Worm (Caenorhabditis elegans) whole organism, young adult: ENCODE results near the gene fbxb-96.

Source experiments
- B0019.2 ChIP-seq: fragments of 200-800 bp; sonication (Bioruptor generic); conservative IDR thresholded peaks from 2 replicates; pipeline ENCODE4 v1.3.6; 2022; ENCODE audit warnings: missing genetic modification reagents, missing genetic modification characterization, missing compliant biosample characterization
- B0336.3 ChIP-seq: fragments of 200-800 bp; sonication (Bioruptor generic); IDR thresholded peaks from 2 replicates; pipeline ENCODE4 v1.3.6; 2022; ENCODE audit warnings: missing genetic modification characterization, missing compliant biosample characterization
- C17E4.6 ChIP-seq: fragments of 200-800 bp; sonication (Bioruptor generic); IDR thresholded peaks from 2 replicates; pipeline ENCODE4 v1.3.6; 2022; ENCODE audit warnings: missing genetic modification reagents, missing genetic modification characterization, missing compliant biosample characterization
- F22D6.2 ChIP-seq: sonication (generic microtip); optimal IDR thresholded peaks from 2 replicates; lab custom pipeline; 2016; ENCODE audit warnings: mild to moderate bottlenecking, missing genetic modification characterization, missing compliant biosample characterization
- F37B4.10 ChIP-seq: fragments of 200-800 bp; sonication (Bioruptor generic); IDR thresholded peaks from 2 replicates; pipeline ENCODE4 v1.3.6; 2022; ENCODE audit warnings: missing genetic modification characterization, missing compliant biosample characterization
- F57C9.4 ChIP-seq: sonication (generic microtip); optimal IDR thresholded peaks from 2 replicates; lab custom pipeline; 2017; ENCODE audit warnings: mild to moderate bottlenecking, missing genetic modification characterization, missing compliant biosample characterization
- K11D2.4 ChIP-seq: fragments of 200-800 bp; sonication (Bioruptor generic); IDR thresholded peaks from 2 replicates; pipeline ENCODE4 v1.3.6; 2022; ENCODE audit warnings: missing genetic modification reagents, missing genetic modification characterization, missing compliant biosample characterization
- K12H6.12 ChIP-seq: fragments of 200-800 bp; sonication (Bioruptor generic); optimal IDR thresholded peaks from 2 replicates; lab custom pipeline; 2018; ENCODE audit warnings: mild to moderate bottlenecking, missing genetic modification characterization, missing compliant biosample characterization
- T07F8.4 ChIP-seq: sonication (generic microtip); optimal IDR thresholded peaks from 2 replicates; lab custom pipeline; 2016; ENCODE audit warnings: mild to moderate bottlenecking, missing genetic modification characterization, moderate library complexity, missing compliant biosample characterization
- Y67H2A.10 ChIP-seq: fragments of 200-800 bp; sonication (Bioruptor generic); conservative IDR thresholded peaks from 2 replicates; pipeline ENCODE4 v1.3.6; 2022; ENCODE audit warnings: missing genetic modification reagents, missing genetic modification characterization, missing compliant biosample characterization
- atf-7 ChIP-seq: sonication (generic microtip); optimal IDR thresholded peaks from 2 replicates; lab custom pipeline; 2017; ENCODE audit warnings: mild to moderate bottlenecking, missing genetic modification characterization, missing compliant biosample characterization
- attf-3 ChIP-seq: fragments of 200-800 bp; sonication (Bioruptor generic); conservative IDR thresholded peaks from 2 replicates; pipeline ENCODE4 v1.3.6; 2022; ENCODE audit warnings: missing genetic modification reagents, missing genetic modification characterization, missing compliant biosample characterization
- attf-6 ChIP-seq: fragments of 200-800 bp; sonication (Bioruptor generic); IDR thresholded peaks from 2 replicates; pipeline ENCODE4 v1.3.6; 2022; ENCODE audit warnings: missing genetic modification reagents, missing genetic modification characterization, missing compliant biosample characterization
- bed-2 ChIP-seq: fragments of 200-800 bp; sonication (Bioruptor generic); IDR thresholded peaks from 2 replicates; pipeline ENCODE4 v1.3.6; 2022; ENCODE audit warnings: missing genetic modification reagents, missing genetic modification characterization, missing compliant biosample characterization
- cebp-1 ChIP-seq, 2 experiments: fragments of 200-800 bp in 1 of 2; sonication (Bioruptor generic) in 1 of 2; sonication (generic microtip) in 1 of 2; IDR thresholded peaks in 1 of 2; optimal IDR thresholded peaks in 1 of 2; 2 replicates each; pipeline versions ENCODE4 v1.3.6 to Lab custom; 2017 to 2022; ENCODE audit warnings: missing compliant biosample characterization in 2 of 2, missing genetic modification characterization in 2 of 2, mild to moderate bottlenecking in 1 of 2, missing genetic modification reagents in 1 of 2, moderate library complexity in 1 of 2
- ceh-100 ChIP-seq: fragments of 200-800 bp; sonication (Bioruptor generic); IDR thresholded peaks from 2 replicates; pipeline ENCODE4 v1.3.6; 2022; ENCODE audit warnings: missing genetic modification reagents, missing genetic modification characterization, missing compliant biosample characterization
- dpl-1 ChIP-seq: fragments of 150-350 bp; optimal IDR thresholded peaks from 2 replicates; lab custom pipeline; 2014; ENCODE audit warnings: missing biosample characterization, missing genetic modification reagents, missing genetic modification characterization
- egl-18 ChIP-seq: fragments of 200-800 bp; sonication (Bioruptor generic); IDR thresholded peaks from 2 replicates; pipeline ENCODE4 v1.3.6; 2022; ENCODE audit warnings: missing genetic modification reagents, missing genetic modification characterization, missing compliant biosample characterization
- egl-44 ChIP-seq: fragments of 200-800 bp; sonication (Bioruptor generic); IDR thresholded peaks from 2 replicates; pipeline ENCODE4 v1.3.6; 2022; ENCODE audit warnings: missing genetic modification reagents, missing genetic modification characterization, missing compliant biosample characterization
- ekl-4 ChIP-seq: fragments of 200-800 bp; sonication (Bioruptor generic); IDR thresholded peaks from 2 replicates; pipeline ENCODE4 v1.3.6; 2022; ENCODE audit warnings: missing genetic modification reagents, missing genetic modification characterization, missing compliant biosample characterization
- him-1 ChIP-seq: sonication (generic microtip); optimal IDR thresholded peaks from 2 replicates; lab custom pipeline; 2016; ENCODE audit warnings: missing genotype, missing genetic modification reagents, missing genetic modification characterization, missing compliant biosample characterization
- hlh-12 ChIP-seq: sonication (generic microtip); optimal IDR thresholded peaks from 2 replicates; lab custom pipeline; 2016; ENCODE audit warnings: missing genetic modification characterization, missing compliant biosample characterization
- hmg-1.2 ChIP-seq: fragments of 200-800 bp; sonication (Bioruptor generic); IDR thresholded peaks from 2 replicates; pipeline ENCODE4 v1.3.6; 2022; ENCODE audit warnings: missing genetic modification reagents, missing genetic modification characterization, missing compliant biosample characterization
- lin-40 ChIP-seq: sonication (generic microtip); optimal IDR thresholded peaks from 2 replicates; lab custom pipeline; 2016; ENCODE audit warnings: missing genetic modification characterization, mild to moderate bottlenecking, missing compliant biosample characterization, missing genotype, missing genetic modification reagents
- lin-54 ChIP-seq: fragments of 200-800 bp; sonication (Bioruptor generic); optimal IDR thresholded peaks from 2 replicates; lab custom pipeline; 2018; ENCODE audit warnings: mild to moderate bottlenecking, missing genetic modification characterization, missing compliant biosample characterization
- madf-10 ChIP-seq: sonication (generic microtip); optimal IDR thresholded peaks from 2 replicates; lab custom pipeline; 2016; ENCODE audit warnings: mild to moderate bottlenecking, missing genetic modification characterization, missing compliant biosample characterization
- mes-4 ChIP-seq: sonication (generic microtip); optimal IDR thresholded peaks from 2 replicates; lab custom pipeline; 2016; ENCODE audit warnings: missing genotype, missing genetic modification characterization, missing compliant biosample characterization
- mxl-1 ChIP-seq: sonication (generic microtip); optimal IDR thresholded peaks from 2 replicates; lab custom pipeline; 2016; ENCODE audit warnings: missing genetic modification characterization, missing compliant biosample characterization
- nfya-1 ChIP-seq: sonication (generic microtip); optimal IDR thresholded peaks from 2 replicates; lab custom pipeline; 2017; ENCODE audit warnings: antibody characterized with exemption, missing compliant biosample characterization, missing genetic modification characterization, borderline replicate concordance; ENCODE audit not compliant: insufficient read depth
- nfya-2 ChIP-seq: fragments of 200-800 bp; sonication (Bioruptor generic); IDR thresholded peaks from 2 replicates; pipeline ENCODE4 v1.3.6; 2022; ENCODE audit warnings: missing genetic modification reagents, missing genetic modification characterization, missing compliant biosample characterization
- nhr-27 ChIP-seq: fragments of 200-800 bp; sonication (Bioruptor generic); optimal IDR thresholded peaks from 2 replicates; lab custom pipeline; 2018; ENCODE audit warnings: mild to moderate bottlenecking, missing genetic modification characterization, moderate library complexity, missing compliant biosample characterization
- nhr-80 ChIP-seq: sonication (generic microtip); optimal IDR thresholded peaks from 2 replicates; lab custom pipeline; 2016; ENCODE audit warnings: missing genetic modification characterization, missing compliant biosample characterization
- rcor-1 ChIP-seq: fragments of 200-800 bp; sonication (Bioruptor generic); IDR thresholded peaks from 2 replicates; pipeline ENCODE4 v1.3.6; 2022; ENCODE audit warnings: missing genetic modification reagents, missing genetic modification characterization, missing compliant biosample characterization
- rec-8 ChIP-seq, 2 experiments: sonication (generic microtip); optimal IDR thresholded peaks; 2 replicates each; lab custom pipeline; 2016; ENCODE audit warnings: mild to moderate bottlenecking in 2 of 2, missing genetic modification characterization in 2 of 2, missing genetic modification reagents in 2 of 2, missing genotype in 2 of 2, missing biosample characterization in 1 of 2, missing compliant biosample characterization in 1 of 2, moderate library complexity in 1 of 2
- repo-1 ChIP-seq: sonication (generic microtip); optimal IDR thresholded peaks from 2 replicates; lab custom pipeline; 2017; ENCODE audit warnings: mild to moderate bottlenecking, missing genetic modification characterization, missing compliant biosample characterization
- sea-2 ChIP-seq: fragments of 200-800 bp; sonication (Bioruptor generic); IDR thresholded peaks from 2 replicates; pipeline ENCODE4 v1.3.6; 2022; ENCODE audit warnings: missing genetic modification characterization, missing compliant biosample characterization
- sptf-2 ChIP-seq: fragments of 200-800 bp; sonication (Bioruptor generic); optimal IDR thresholded peaks from 2 replicates; lab custom pipeline; 2018; ENCODE audit warnings: mild to moderate bottlenecking, missing genetic modification characterization, missing compliant biosample characterization
- tbp1 ChIP-seq: fragments of 200-800 bp; sonication (Bioruptor generic); optimal IDR thresholded peaks from 2 replicates; lab custom pipeline; 2018; ENCODE audit warnings: mild to moderate bottlenecking, missing genetic modification characterization, missing compliant biosample characterization
- tbx-9 ChIP-seq: sonication (generic microtip); optimal IDR thresholded peaks from 2 replicates; lab custom pipeline; 2016; ENCODE audit warnings: borderline replicate concordance, missing genetic modification characterization, inconsistent platforms, missing compliant biosample characterization
- tlf-1 ChIP-seq: fragments of 200-800 bp; sonication (Bioruptor generic); optimal IDR thresholded peaks from 2 replicates; lab custom pipeline; 2018; ENCODE audit warnings: mild to moderate bottlenecking, missing genetic modification characterization, missing compliant biosample characterization
- zfh-2 ChIP-seq: fragments of 200-800 bp; sonication (Bioruptor generic); conservative IDR thresholded peaks from 2 replicates; pipeline ENCODE4 v1.3.6; 2022; ENCODE audit warnings: missing genetic modification reagents, missing genetic modification characterization, missing compliant biosample characterization
- zim-3 ChIP-seq: sonication (generic microtip); optimal IDR thresholded peaks from 2 replicates; lab custom pipeline; 2017; ENCODE audit warnings: mild to moderate bottlenecking, missing genetic modification characterization, moderate library complexity, missing compliant biosample characterization
- ztf-22 ChIP-seq: fragments of 200-800 bp; sonication (Bioruptor generic); optimal IDR thresholded peaks from 2 replicates; lab custom pipeline; 2018; ENCODE audit warnings: mild to moderate bottlenecking, missing genetic modification characterization, moderate library complexity, missing compliant biosample characterization
- ztf-26 ChIP-seq: sonication (generic microtip); optimal IDR thresholded peaks from 2 replicates; lab custom pipeline; 2017; ENCODE audit warnings: missing genetic modification characterization, missing compliant biosample characterization

fbxb-96 gene

DNA sequence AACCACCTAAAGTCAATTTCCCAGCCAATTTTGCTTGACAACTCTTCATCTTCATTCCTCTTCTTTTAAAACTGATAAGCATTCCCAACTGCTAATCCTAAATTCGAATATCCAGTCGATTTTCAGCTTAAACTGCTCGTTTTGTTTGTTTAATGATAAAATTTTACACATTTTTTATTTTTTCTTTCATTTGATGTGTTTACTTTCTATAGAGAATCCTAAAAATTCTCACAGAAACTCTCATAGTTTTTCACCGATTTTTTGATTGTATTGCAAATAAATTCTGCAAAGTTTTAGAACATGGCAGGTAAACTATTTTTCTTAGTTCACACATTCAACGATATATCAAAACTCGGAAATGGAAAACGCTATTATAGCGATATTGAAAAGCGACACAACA is 45.6 kb upstream of the fbxb-96 start, which contains the start of gene math-25:
math-25 (plus strand) TSS at position 301 of the 400 bp plus-strand sequence.
- TF ChIP-seq nhr-80 (tag; lab: Kevin White, UChicago) (no peak), sptf-2 (GFP tag; lab: Kevin White, UChicago) (no peak), K12H6.12 (tag; lab: Kevin White, UChicago) (no peak), ztf-22 (GFP tag; lab: Kevin White, UChicago) (no peak), zfh-2 (GFP tag; lab: Robert Waterston, UW) (no peak), cebp-1 (GFP tag; IDR thresholded peaks at IDR 0.05; lab: Robert Waterston, UW) (no peak), cebp-1 (tag; optimal IDR thresholded peaks at IDR 0.05; lab: Kevin White, UChicago) (no peak), K11D2.4 (GFP tag; lab: Robert Waterston, UW) (no peak), B0336.3 (GFP tag; lab: Robert Waterston, UW) (no peak), Y67H2A.10 (no peak), tbx-9 (tag; lab: Kevin White, UChicago) (no peak), hlh-12 (tag; lab: Kevin White, UChicago) (no peak), T07F8.4 (tag; lab: Kevin White, UChicago) (no peak), rec-8 (tag; optimal IDR thresholded peaks at IDR 0.05; lab: Kevin White, UChicago) (no peak), mxl-1 (tag; lab: Kevin White, UChicago) (no peak), B0019.2 (no peak), tbp1 (GFP tag; lab: Kevin White, UChicago) (no peak), ekl-4 (GFP tag; lab: Robert Waterston, UW) (no peak), atf-7 (tag; lab: Kevin White, UChicago) (no peak), hmg-1.2 (GFP tag; lab: Robert Waterston, UW) (no peak), zim-3 (tag; lab: Kevin White, UChicago) (no peak)

- TF ChIP-seq lin-54 (no peak), F22D6.2 (tag; lab: Kevin White, UChicago) (no peak), attf-6 (GFP tag; lab: Robert Waterston, UW) (no peak), ztf-26 (tag; lab: Kevin White, UChicago) (no peak), tlf-1 (GFP tag; lab: Kevin White, UChicago) (no peak), B0019.2 (no peak), hmg-1.2 (GFP tag; lab: Robert Waterston, UW) (no peak), mes-4 (no peak), nfya-2 (no peak), cebp-1 (GFP tag; IDR thresholded peaks at IDR 0.05; lab: Robert Waterston, UW) (no peak), cebp-1 (tag; optimal IDR thresholded peaks at IDR 0.05; lab: Kevin White, UChicago) (no peak), C17E4.6 (GFP tag; lab: Robert Waterston, UW) (no peak), sea-2 (GFP tag; lab: Robert Waterston, UW) (no peak), him-1 (tag; lab: Kevin White, UChicago) (no peak), F37B4.10 (no peak), tbp1 (GFP tag; lab: Kevin White, UChicago) (no peak), rcor-1 (GFP tag; lab: Robert Waterston, UW) (no peak), egl-18 (GFP tag; lab: Robert Waterston, UW) (no peak), egl-44 (GFP tag; lab: Robert Waterston, UW) (no peak)
These were observed 45.1 kb upstream of the fbxb-96 start, which contains the start of gene C46F9.5 for ce11 chrII:1895278-1895677. Gene C46F9.5, plus strand, starts transcription at chrII:1895578.

ce11 chrII:1893912-1894311 is 43.7 kb upstream of the fbxb-96 start, which contains the start of gene C16C4.1:
Gene C16C4.1, plus strand, starts transcription at chrII:1894212.
- TF ChIP-seq dpl-1 (GFP tag; lab: Kevin White, UChicago) (no peak), repo-1 (tag; lab: Kevin White, UChicago) (no peak), bed-2 (no peak), ceh-100 (no peak), madf-10 (tag; lab: Kevin White, UChicago) (no peak), nfya-1 (tag; lab: Kevin White, UChicago) (no peak), T07F8.4 (tag; lab: Kevin White, UChicago) (no peak), mes-4 (no peak), attf-3 (GFP tag; lab: Robert Waterston, UW) (no peak), nhr-27 (tag; lab: Kevin White, UChicago) (no peak), lin-54 (no peak), F57C9.4 (tag; lab: Kevin White, UChicago) (no peak), lin-40 (tag; lab: Kevin White, UChicago) (no peak)
